Worm (Caenorhabditis elegans) whole organism, L4 larva: ENCODE results near the gene Y48G9A.11.

Experiments
- F49E8.2 ChIP-seq: sonication (generic microtip); optimal IDR thresholded peaks from 2 replicates; lab custom pipeline; 2016; ENCODE audit warnings: missing compliant biosample characterization, mild to moderate bottlenecking, missing genetic modification characterization, borderline replicate concordance
- T20F7.1 ChIP-seq: fragments of 200-800 bp; sonication (Bioruptor generic); optimal IDR thresholded peaks from 2 replicates; lab custom pipeline; 2018; ENCODE audit warnings: mild to moderate bottlenecking, missing genetic modification characterization, missing compliant biosample characterization
- Y75B8A.6 ChIP-seq: fragments of 200-800 bp; sonication (Bioruptor generic); IDR thresholded peaks from 2 replicates; pipeline ENCODE4 v1.3.6; 2022; ENCODE audit warnings: missing genetic modification reagents, missing genetic modification characterization, missing compliant biosample characterization
- ZK337.2 ChIP-seq: fragments of 200-800 bp; sonication (Bioruptor generic); IDR thresholded peaks from 2 replicates; pipeline ENCODE4 v1.3.6; 2022; ENCODE audit warnings: missing genetic modification reagents, missing genetic modification characterization, missing compliant biosample characterization
- aha-1 ChIP-seq: fragments of 150-350 bp; peaks from one replicate; lab custom pipeline; 2014; ENCODE audit warnings: missing biosample characterization, missing genetic modification characterization
- arid-1 ChIP-seq: fragments of 200-800 bp; sonication (Bioruptor generic); conservative IDR thresholded peaks from 2 replicates; pipeline ENCODE4 v1.3.6; 2022; ENCODE audit warnings: missing genetic modification reagents, missing genetic modification characterization, missing compliant biosample characterization
- ceh-20 ChIP-seq: fragments of 200-800 bp; sonication (Bioruptor generic); IDR thresholded peaks from 2 replicates; pipeline ENCODE4 v1.3.6; 2022; ENCODE audit warnings: missing genetic modification reagents, missing genetic modification characterization, missing compliant biosample characterization
- ceh-28 ChIP-seq: fragments of 150-350 bp; optimal IDR thresholded peaks from 2 replicates; lab custom pipeline; 2014; ENCODE audit warnings: missing biosample characterization, missing genetic modification reagents, missing genetic modification characterization
- ceh-32 ChIP-seq: sonication (generic microtip); optimal IDR thresholded peaks from 2 replicates; lab custom pipeline; 2016; ENCODE audit warnings: mild to moderate bottlenecking, missing genetic modification characterization, missing compliant biosample characterization; ENCODE audit not compliant: poor library complexity
- ceh-44 ChIP-seq: fragments of 200-800 bp; sonication (Bioruptor generic); IDR thresholded peaks from 2 replicates; pipeline ENCODE4 v1.3.6; 2022; ENCODE audit warnings: missing genetic modification reagents, missing genetic modification characterization, missing compliant biosample characterization
- daf-12 ChIP-seq: fragments of 150-350 bp; optimal IDR thresholded peaks from 2 replicates; lab custom pipeline; 2014; ENCODE audit warnings: missing biosample characterization, missing genetic modification reagents, missing genetic modification characterization
- daf-16 ChIP-seq, 3 experiments: sonication (generic microtip); optimal IDR thresholded peaks; 2 replicates each; lab custom pipeline; 2016 to 2017; ENCODE audit warnings: missing genetic modification characterization in 3 of 3, missing genetic modification reagents in 3 of 3, mild to moderate bottlenecking in 2 of 3, missing compliant biosample characterization in 2 of 3, missing biosample characterization in 1 of 3, moderate library complexity in 1 of 3
- daf-19 ChIP-seq: fragments of 200-800 bp; sonication (Bioruptor generic); conservative IDR thresholded peaks from 2 replicates; pipeline ENCODE4 v1.3.6; 2022; ENCODE audit warnings: missing genetic modification characterization, missing compliant biosample characterization
- dmd-6 ChIP-seq: fragments of 200-800 bp; sonication (Bioruptor generic); IDR thresholded peaks from 2 replicates; pipeline ENCODE4 v1.3.6; 2022; ENCODE audit warnings: missing genetic modification reagents, missing genetic modification characterization, missing compliant biosample characterization
- dve-1 ChIP-seq: sonication (generic microtip); optimal IDR thresholded peaks from 2 replicates; lab custom pipeline; 2017; ENCODE audit warnings: antibody characterized with exemption, mild to moderate bottlenecking, missing genetic modification characterization, missing compliant biosample characterization; ENCODE audit not compliant: insufficient read depth
- egl-43 ChIP-seq: fragments of 200-800 bp; sonication (Bioruptor generic); IDR thresholded peaks from 2 replicates; pipeline ENCODE4 v1.3.6; 2022; ENCODE audit warnings: missing genetic modification reagents, missing genetic modification characterization, missing compliant biosample characterization
- hlh-11 ChIP-seq: fragments of 200-800 bp; sonication (Bioruptor generic); optimal IDR thresholded peaks from 2 replicates; lab custom pipeline; 2018; ENCODE audit warnings: mild to moderate bottlenecking, missing genetic modification characterization, missing compliant biosample characterization
- hlh-30 ChIP-seq: sonication (generic microtip); optimal IDR thresholded peaks from 2 replicates; lab custom pipeline; 2017; ENCODE audit warnings: antibody characterized with exemption, mild to moderate bottlenecking, missing genetic modification characterization, missing compliant biosample characterization; ENCODE audit not compliant: insufficient read depth
- jun-1 ChIP-seq: fragments of 150-350 bp; optimal IDR thresholded peaks from 2 replicates; lab custom pipeline; 2014; ENCODE audit warnings: missing biosample characterization, missing genetic modification reagents, missing genetic modification characterization
- lin-13 ChIP-seq: fragments of 150-350 bp; optimal IDR thresholded peaks from 2 replicates; lab custom pipeline; 2014; ENCODE audit warnings: missing biosample characterization, missing genetic modification reagents, missing genetic modification characterization
- lin-15B ChIP-seq: fragments of 150-350 bp; sonication (generic microtip); optimal IDR thresholded peaks from 3 replicates; lab custom pipeline; 2014; ENCODE audit warnings: missing biosample characterization, missing genetic modification characterization
- lin-38 ChIP-seq: fragments of 200-800 bp; sonication (Bioruptor generic); IDR thresholded peaks from 2 replicates; pipeline ENCODE4 v1.3.6; 2022; ENCODE audit warnings: missing genetic modification reagents, missing genetic modification characterization, missing compliant biosample characterization
- madf-5 ChIP-seq, 2 experiments: fragments of 200-800 bp; sonication (Bioruptor generic); IDR thresholded peaks; 2 replicates each; pipeline ENCODE4 v1.3.6; 2022; ENCODE audit warnings: missing compliant biosample characterization in 2 of 2, missing genetic modification characterization in 2 of 2
- madf-9 ChIP-seq: fragments of 200-800 bp; sonication (Bioruptor generic); conservative IDR thresholded peaks from 2 replicates; pipeline ENCODE4 v1.3.6; 2022; ENCODE audit warnings: missing genetic modification reagents, missing genetic modification characterization, missing compliant biosample characterization
- mdl-1 ChIP-seq, 2 experiments: fragments of 150-350 bp in 1 of 2; sonication (generic microtip) in 1 of 2; optimal IDR thresholded peaks; 2 replicates each; lab custom pipeline; 2014 to 2017; ENCODE audit warnings: missing biosample characterization in 2 of 2, missing genetic modification characterization in 2 of 2
- mdt-29 ChIP-seq: fragments of 200-800 bp; sonication (Bioruptor generic); IDR thresholded peaks from 2 replicates; pipeline ENCODE4 v1.3.6; 2022; ENCODE audit warnings: missing genetic modification reagents, missing genetic modification characterization, missing compliant biosample characterization
- mep-1 ChIP-seq: fragments of 150-350 bp; sonication (generic microtip); optimal IDR thresholded peaks from 3 replicates; lab custom pipeline; 2014; ENCODE audit warnings: missing biosample characterization, missing genetic modification characterization
- mes-2 ChIP-seq: sonication (generic microtip); optimal IDR thresholded peaks from 2 replicates; lab custom pipeline; 2016; ENCODE audit warnings: missing genotype, mild to moderate bottlenecking, missing genetic modification characterization, missing compliant biosample characterization; ENCODE audit not compliant: poor library complexity, severe bottlenecking
- nhr-11 ChIP-seq: fragments of 150-350 bp; optimal IDR thresholded peaks from 2 replicates; lab custom pipeline; 2014; ENCODE audit warnings: missing biosample characterization, missing genetic modification characterization
- nhr-25 ChIP-seq: sonication (generic microtip); optimal IDR thresholded peaks from 2 replicates; lab custom pipeline; 2017; ENCODE audit warnings: missing genetic modification characterization, mild to moderate bottlenecking, missing compliant biosample characterization, antibody characterized with exemption, moderate library complexity, borderline replicate concordance; ENCODE audit not compliant: insufficient read depth
- nhr-28 ChIP-seq: fragments of 150-350 bp; optimal IDR thresholded peaks from 2 replicates; lab custom pipeline; 2014; ENCODE audit warnings: missing biosample characterization, missing genetic modification characterization
- pqm-1 ChIP-seq: sonication (generic microtip); optimal IDR thresholded peaks from 2 replicates; lab custom pipeline; 2017; ENCODE audit warnings: missing biosample characterization, missing genetic modification characterization
- set-16 ChIP-seq: fragments of 200-800 bp; sonication (Bioruptor generic); IDR thresholded peaks from 2 replicates; pipeline ENCODE4 v1.3.6; 2022; ENCODE audit warnings: missing genetic modification reagents, missing genetic modification characterization, missing compliant biosample characterization
- spr-1 ChIP-seq: sonication (generic microtip); optimal IDR thresholded peaks from 2 replicates; lab custom pipeline; 2016; ENCODE audit warnings: mild to moderate bottlenecking, missing genetic modification characterization, missing compliant biosample characterization
- spr-3 ChIP-seq: fragments of 200-800 bp; sonication (Bioruptor generic); optimal IDR thresholded peaks from 2 replicates; lab custom pipeline; 2018; ENCODE audit warnings: mild to moderate bottlenecking, missing genetic modification characterization, missing compliant biosample characterization
- tra-1 ChIP-seq: fragments of 200-800 bp; sonication (Bioruptor generic); IDR thresholded peaks from 2 replicates; pipeline ENCODE4 v1.3.6; 2022; ENCODE audit warnings: missing genetic modification reagents, missing genetic modification characterization, missing compliant biosample characterization
- unc-62 ChIP-seq, 3 experiments: fragments of 150-350 bp in 1 of 3; sonication (generic microtip); optimal IDR thresholded peaks in 2 of 3; peaks in 1 of 3; 1 replicate in 1 of 3; 2 replicates in 2 of 3; lab custom pipeline; 2014 to 2017; ENCODE audit warnings: missing biosample characterization in 3 of 3, missing genetic modification characterization in 3 of 3, missing genetic modification reagents in 3 of 3, missing genotype in 1 of 3
- vab-7 ChIP-seq: fragments of 200-800 bp; sonication (Bioruptor generic); IDR thresholded peaks from 2 replicates; pipeline ENCODE4 v1.3.6; 2022; ENCODE audit warnings: missing genetic modification reagents, missing genetic modification characterization, missing compliant biosample characterization
- zfp-3 ChIP-seq: fragments of 200-800 bp; sonication (Bioruptor generic); conservative IDR thresholded peaks from 2 replicates; pipeline ENCODE4 v1.3.6; 2022; ENCODE audit warnings: missing genetic modification reagents, missing genetic modification characterization, missing compliant biosample characterization

Y48G9A.11 gene

DNA sequence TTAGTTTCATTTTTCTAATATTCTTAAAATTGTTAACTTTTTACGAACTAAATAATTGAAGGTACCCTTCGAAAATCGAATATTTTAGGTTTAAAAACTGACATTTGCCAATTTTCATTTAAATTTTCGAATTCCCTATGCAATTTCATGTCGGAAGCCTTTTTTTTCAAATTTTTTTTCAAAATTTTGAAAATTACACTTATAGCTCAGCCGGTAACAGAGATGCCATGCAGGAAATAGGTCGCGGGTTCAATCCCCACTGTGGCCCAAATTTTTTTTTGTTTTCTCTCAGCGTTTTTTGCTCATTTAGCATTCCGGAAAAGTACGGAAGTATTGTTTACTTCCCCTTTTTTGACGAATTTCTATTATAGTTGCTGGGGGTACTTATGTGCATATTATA lies 12.7 kb upstream of the Y48G9A.11 start:
- TF ChIP-seq lin-38 (GFP tag; lab: Robert Waterston, UW) (peak; percentile 34), F49E8.2 (tag; lab: Kevin White, UChicago) (no peak)

DNA sequence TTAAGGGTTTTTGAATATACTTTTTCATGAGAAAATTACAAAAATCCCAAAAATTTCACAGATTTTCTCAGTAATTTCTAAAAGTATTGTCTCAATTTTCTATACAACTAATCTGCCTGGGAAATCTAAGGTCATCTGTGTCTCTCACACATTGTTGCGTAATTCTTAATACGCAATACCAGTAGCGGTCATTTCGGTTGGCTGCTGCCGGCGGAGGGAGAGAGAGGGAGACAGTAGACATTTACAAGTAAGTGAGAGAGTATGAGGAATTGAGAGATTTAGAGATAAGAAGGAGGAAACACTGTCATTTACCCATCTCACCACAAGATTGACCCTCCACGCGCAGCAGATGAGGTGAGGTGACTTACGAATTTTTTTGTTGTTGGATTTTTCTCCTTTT lies 9.2 kb upstream of the Y48G9A.11 start:
- TF ChIP-seq T20F7.1 (GFP tag; lab: Kevin White, UChicago) (no peak), ceh-32 (no peak), ZK337.2 (GFP tag; lab: Robert Waterston, UW) (no peak), unc-62 (GFP tag; optimal IDR thresholded peaks at IDR 0.05 in 1 of 2; lab: Kevin White, UChicago) (peak in 1 of 2 experiments; percentile 63), unc-62 (tag; optimal IDR thresholded peaks at IDR 0.05; lab: Kevin White, UChicago) (no peak), nhr-11 (tag; lab: Kevin White, UChicago) (no peak), ceh-44 (GFP tag; lab: Robert Waterston, UW) (no peak), nhr-25 (peak; percentile 38), nhr-28 (tag; lab: Kevin White, UChicago) (peak; percentile 11), spr-3 (no peak), lin-13 (GFP tag; lab: Kevin White, UChicago) (peak; percentile 28), hlh-11 (tag; lab: Kevin White, UChicago) (no peak), mes-2 (peak; percentile 2), daf-19 (GFP tag; lab: Robert Waterston, UW) (no peak), egl-43 (GFP tag; lab: Robert Waterston, UW) (no peak), daf-16 (GFP tag; optimal IDR thresholded peaks at IDR 0.05; lab: Kevin White, UChicago) (no peak), daf-16 (tag; optimal IDR thresholded peaks at IDR 0.05; lab: Kevin White, UChicago) (peak; percentile 3), zfp-3 (no peak), dmd-6 (GFP tag; lab: Robert Waterston, UW) (no peak), Y75B8A.6 (no peak), mdl-1 (tag; optimal IDR thresholded peaks at IDR 0.05; lab: Kevin White, UChicago) (peak in 1 of 2 experiments; percentile 27), madf-5 (GFP tag; IDR thresholded peaks at IDR 0.05; lab: Robert Waterston, UW) (no peak), tra-1 (GFP tag; lab: Robert Waterston, UW) (no peak), daf-12 (tag; lab: Kevin White, UChicago) (no peak), mep-1 (peak; percentile 27), hlh-30 (tag; lab: Kevin White, UChicago) (peak; percentile 53)

DNA sequence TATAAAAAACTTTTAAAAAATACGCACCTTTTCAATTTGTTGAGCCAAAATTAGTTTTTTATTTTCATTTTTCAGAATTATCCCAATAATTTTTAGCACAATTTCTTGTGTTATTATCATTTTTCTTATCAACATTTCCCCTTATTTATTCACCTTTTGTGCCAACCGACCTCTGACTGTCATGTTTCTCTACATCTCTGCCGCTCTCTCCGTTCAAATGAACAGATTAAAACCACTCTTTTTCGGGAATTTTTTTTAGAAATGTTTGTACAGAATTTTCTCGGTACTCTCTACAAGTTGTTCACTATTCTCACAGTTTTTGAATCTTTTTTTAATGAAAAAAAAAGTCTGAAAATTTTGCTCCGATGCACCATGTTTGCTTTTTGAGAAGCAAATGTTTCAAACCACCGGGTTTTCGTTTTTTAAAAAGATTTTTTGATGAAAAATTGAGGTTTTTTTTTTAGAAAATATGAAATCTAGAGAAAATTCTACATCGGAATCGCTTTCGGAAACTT lies 7.0 kb upstream of the Y48G9A.11 start, which contains the start of gene frl-1:
frl-1 (plus strand) TSS at position 465 of the 515 bp plus-strand sequence.
- TF ChIP-seq madf-9 (GFP tag; lab: Robert Waterston, UW), result no peak
- TF ChIP-seq daf-16 (GFP tag; optimal IDR thresholded peaks at IDR 0.05; lab: Kevin White, UChicago), result no peak
- peak; percentile 61 for TF ChIP-seq daf-16 (tag; optimal IDR thresholded peaks at IDR 0.05; lab: Kevin White, UChicago)
- no peak for TF ChIP-seq ceh-20 (GFP tag; lab: Robert Waterston, UW)
- TF ChIP-seq aha-1 (tag; lab: Kevin White, UChicago), result peak; percentile 9
- TF ChIP-seq lin-15B (tag; lab: Kevin White, UChicago), result no peak
- no peak for TF ChIP-seq set-16 (GFP tag; lab: Robert Waterston, UW)
- TF ChIP-seq daf-12 (tag; lab: Kevin White, UChicago), result no peak
- no peak for TF ChIP-seq arid-1 (GFP tag; lab: Robert Waterston, UW)
- peak; percentile 40 for TF ChIP-seq dve-1 (tag; lab: Kevin White, UChicago)
- TF ChIP-seq mdt-29, result no peak
- TF ChIP-seq pqm-1 (tag; lab: Kevin White, UChicago), result peak; percentile 82
- TF ChIP-seq ceh-32, result no peak
- TF ChIP-seq hlh-11 (tag; lab: Kevin White, UChicago), result peak; percentile 11
- peak; percentile 23; the same call in 1 of the 2 replicates for TF ChIP-seq dmd-6 (GFP tag; lab: Robert Waterston, UW)
- TF ChIP-seq ceh-28, result no peak
- TF ChIP-seq jun-1 (tag; lab: Kevin White, UChicago), result no peak
- TF ChIP-seq vab-7 (GFP tag; lab: Robert Waterston, UW), result no peak
- TF ChIP-seq spr-1, result no peak
- TF ChIP-seq lin-13 (GFP tag; lab: Kevin White, UChicago), result no peak
- TF ChIP-seq nhr-28 (tag; lab: Kevin White, UChicago), result peak; percentile 60
